Fruit fly (Drosophila melanogaster): ENCODE measurements around the gene CG15601.
A peak's percentile ranks its signal among the peaks of the same experiment; 100 is the strongest.

CG15601 gene

dm6 chrX:15740288-15740726, 29.9 kb downstream of the CG15601 start (continued):
- TF ChIP-seq CG15336 (GFP tag; IDR thresholded peaks at IDR 0.05) (peak; percentile 57), CG6808 (GFP tag; optimal IDR thresholded peaks at IDR 0.05) (no peak), fd59A (GFP tag; optimal IDR thresholded peaks at IDR 0.05) (no peak), salr (GFP tag; optimal IDR thresholded peaks at IDR 0.05) (no peak), CG1621 (tag; optimal IDR thresholded peaks at IDR 0.05) (peak; percentile 21), CG8119 (GFP tag; IDR thresholded peaks at IDR 0.05) (peak; percentile 56; the same call in 2 of the 3 replicates), Eip78C (GFP tag) (peak; percentile 83), fd85E (GFP tag; optimal IDR thresholded peaks at IDR 0.05) (no peak), Hr38 (GFP tag; optimal IDR thresholded peaks at IDR 0.05) (no peak), spab (GFP tag; optimal IDR thresholded peaks at IDR 0.05) (no peak), CG31627 (GFP tag; optimal IDR thresholded peaks at IDR 0.05) (peak; percentile 48), esn (GFP tag; optimal IDR thresholded peaks at IDR 0.05) (peak; percentile 71), CG10631 (GFP tag; optimal IDR thresholded peaks at IDR 0.05) (peak; percentile 25), dsx (GFP tag; optimal IDR thresholded peaks at IDR 0.05; ENCODE audit: poor library complexity, severe bottlenecking) (peak; percentile 4), Hr4 (GFP tag; optimal IDR thresholded peaks at IDR 0.05) (peak; percentile 50), CG9139 (GFP tag; optimal IDR thresholded peaks at IDR 0.05) (no peak), topi (GFP tag; optimal IDR thresholded peaks at IDR 0.05) (peak; percentile 69), achi (GFP tag; optimal IDR thresholded peaks at IDR 0.05) (peak; percentile 40), svp (GFP tag) (peak; percentile 87), CG3032 (tag; optimal IDR thresholded peaks at IDR 0.05) (peak; percentile 10), CG11902 (GFP tag; optimal IDR thresholded peaks at IDR 0.05) (peak; percentile 23)

- TF ChIP-seq achi (GFP tag; optimal IDR thresholded peaks at IDR 0.05) (no peak), CG31627 (GFP tag; optimal IDR thresholded peaks at IDR 0.05) (no peak), CG6163 (GFP tag; IDR thresholded peaks at IDR 0.05) (no peak), CG11902 (GFP tag; optimal IDR thresholded peaks at IDR 0.05) (no peak), CG34406 (GFP tag; optimal IDR thresholded peaks at IDR 0.05) (no peak), CG6792 (GFP tag; optimal IDR thresholded peaks at IDR 0.05) (no peak), svp (GFP tag) (peak; percentile 47), CG11762 (GFP tag; optimal IDR thresholded peaks at IDR 0.05; ENCODE audit: insufficient read depth) (no peak), CG15336 (GFP tag; IDR thresholded peaks at IDR 0.05) (0 out of 2 replicates have a peak, but pooled peaks have one; percentile 6), CG10669 (GFP tag; optimal IDR thresholded peaks at IDR 0.05) (no peak), Eip78C (GFP tag) (no peak)
Observed at dm6 chrX:15740881-15741280, 30.4 kb downstream of the CG15601 start.

dm6 chrX:15745905-15746681, 35.6 kb downstream of the CG15601 start, which contains the start of the genes CG8944 and CCT6:
Gene CG8944 (minus strand): TSS chrX:15746231.
Gene CCT6 (plus strand): TSS chrX:15746648.
- peak; percentile 7 for TF ChIP-seq Ets21C (GFP tag; optimal IDR thresholded peaks at IDR 0.05)
- TF ChIP-seq CG3032 (tag; optimal IDR thresholded peaks at IDR 0.05), result peak; percentile 7
- TF ChIP-seq Eip75B (GFP tag; optimal IDR thresholded peaks at IDR 0.05), result no peak
- peak; percentile 46 for TF ChIP-seq Eip78C (GFP tag)
- peak; percentile 20 for TF ChIP-seq lz (GFP tag; optimal IDR thresholded peaks at IDR 0.05)

- no peak for TF ChIP-seq CG6276 (GFP tag; optimal IDR thresholded peaks at IDR 0.05)
- TF ChIP-seq pdm3 (GFP tag; optimal IDR thresholded peaks at IDR 0.05), result no peak
- no peak for TF ChIP-seq CG8319 (GFP tag; optimal IDR thresholded peaks at IDR 0.05)
- no peak for TF ChIP-seq CG9139 (GFP tag; optimal IDR thresholded peaks at IDR 0.05)
- no peak for TF ChIP-seq CG32006 (GFP tag; optimal IDR thresholded peaks at IDR 0.05)
- no peak for TF ChIP-seq CG6792 (GFP tag; optimal IDR thresholded peaks at IDR 0.05)
- TF ChIP-seq spab (GFP tag; optimal IDR thresholded peaks at IDR 0.05), result no peak
- no peak for TF ChIP-seq lz (GFP tag; optimal IDR thresholded peaks at IDR 0.05)
- no peak for TF ChIP-seq topi (GFP tag; optimal IDR thresholded peaks at IDR 0.05)
- TF ChIP-seq Eip93F (GFP tag; optimal IDR thresholded peaks at IDR 0.05), result no peak
- no peak for TF ChIP-seq Sox102F (GFP tag; optimal IDR thresholded peaks at IDR 0.05)
Observed at dm6 chrX:15746682-15747196, 36.3 kb downstream of the CG15601 start.

All from whole organism, prepupa.